Fruit fly (Drosophila melanogaster): ENCODE results near the gene gzl.

The gzl gene

dm6 chr3R:6421712-6422141 lies 39.0 kb downstream of the gzl start:
- TF ChIP-seq Nf-YB (GFP tag; optimal IDR thresholded peaks at IDR 0.05) (no peak), z (GFP tag; IDR thresholded peaks at IDR 0.05) (0 out of 3 replicates have a peak, but pooled peaks have one; percentile 9), Atf3 (GFP tag; optimal IDR thresholded peaks at IDR 0.05) (no peak), Drgx (GFP tag; IDR thresholded peaks at IDR 0.05) (no peak), ssp (GFP tag; IDR thresholded peaks at IDR 0.05) (no peak), crol (GFP tag; IDR thresholded peaks at IDR 0.05) (peak; percentile 24; the same call in 1 of the 2 replicates), Pdp1 (GFP tag; optimal IDR thresholded peaks at IDR 0.05) (peak in 1 of 2 experiments; percentile 77), dmrt99B (tag; optimal IDR thresholded peaks at IDR 0.05) (no peak), CG12391 (tag; optimal IDR thresholded peaks at IDR 0.05) (no peak), Eip74EF (GFP tag; optimal IDR thresholded peaks at IDR 0.05) (no peak), Bgb (GFP tag; IDR thresholded peaks at IDR 0.05; ENCODE audit: partially characterized antibody) (0 out of 2 replicates have a peak, but pooled peaks have one; percentile 15), fd3F (GFP tag; optimal IDR thresholded peaks at IDR 0.05) (no peak), CG17385 (GFP tag; optimal IDR thresholded peaks at IDR 0.05) (no peak), CG9609 (GFP tag; optimal IDR thresholded peaks at IDR 0.05) (no peak), CG12104 (GFP tag; optimal IDR thresholded peaks at IDR 0.05) (no peak), CG7839 (tag; optimal IDR thresholded peaks at IDR 0.05) (no peak), wor (GFP tag; IDR thresholded peaks at IDR 0.05) (no peak), tll (GFP tag; optimal IDR thresholded peaks at IDR 0.05) (no peak), Doc3 (GFP tag; IDR thresholded peaks at IDR 0.05; ENCODE audit: partially characterized antibody) (no peak), lilli (GFP tag; optimal IDR thresholded peaks at IDR 0.05) (no peak), Atf6 (GFP tag; IDR thresholded peaks at IDR 0.05) (no peak), bcd (GFP tag; optimal IDR thresholded peaks at IDR 0.05) (no peak), repo (GFP tag; optimal IDR thresholded peaks at IDR 0.05) (no peak), CG3281 (GFP tag; optimal IDR thresholded peaks at IDR 0.05) (no peak), tgo (GFP tag; IDR thresholded peaks at IDR 0.05) (no peak), CG42726 (GFP tag; IDR thresholded peaks at IDR 0.05; ENCODE audit: partially characterized antibody) (no peak), Mes4 (GFP tag; optimal IDR thresholded peaks at IDR 0.05) (no peak), Taf1 (GFP tag; IDR thresholded peaks at IDR 0.05) (no peak), zen (tag; optimal IDR thresholded peaks at IDR 0.05) (no peak), CG4854 (GFP tag; optimal IDR thresholded peaks at IDR 0.05) (no peak), wek (GFP tag; optimal IDR thresholded peaks at IDR 0.05) (no peak), CG10959 (GFP tag; IDR thresholded peaks at IDR 0.05) (no peak), jing (GFP tag; optimal IDR thresholded peaks at IDR 0.05) (no peak), Deaf1 (tag; optimal IDR thresholded peaks at IDR 0.05) (no peak), hth (optimal IDR thresholded peaks at IDR 0.05) (no peak), Dfd (GFP tag; optimal IDR thresholded peaks at IDR 0.05) (no peak), Hr78 (GFP tag; optimal IDR thresholded peaks at IDR 0.05) (peak in 1 of 2 experiments; percentile 66), Dp (GFP tag; optimal IDR thresholded peaks at IDR 0.05) (no peak), CG1832 (GFP tag; optimal IDR thresholded peaks at IDR 0.05) (peak; percentile 38), CG15073 (GFP tag; optimal IDR thresholded peaks at IDR 0.05) (no peak), CG10267 (tag; optimal IDR thresholded peaks at IDR 0.05) (no peak), amos (GFP tag; IDR thresholded peaks at IDR 0.05; ENCODE audit: partially characterized antibody) (no peak), onecut (GFP tag; IDR thresholded peaks at IDR 0.05) (no peak), Abd-B (GFP tag; optimal IDR thresholded peaks at IDR 0.05) (no peak), CG34376 (GFP tag; optimal IDR thresholded peaks at IDR 0.05) (no peak), ato (GFP tag; IDR thresholded peaks at IDR 0.05; ENCODE audit: partially characterized antibody) (no peak), slp2 (GFP tag; optimal IDR thresholded peaks at IDR 0.05) (no peak), pzg (GFP tag; optimal IDR thresholded peaks at IDR 0.05) (no peak), run (tag; optimal IDR thresholded peaks at IDR 0.05) (no peak), Med (GFP tag) (no peak)
